Fruit fly (Drosophila melanogaster): ENCODE data around the gene CG2983.

The CG2983 gene

dm6 chr2L:2882968-2883702 lies 35.7 kb downstream of the CG2983 start (continued):
- TF ChIP-seq Pdp1 (GFP tag; optimal IDR thresholded peaks at IDR 0.05) (peak in 1 of 2 experiments; percentile 33), odd (GFP tag; optimal IDR thresholded peaks at IDR 0.05) (peak; percentile 46), CG10979 (tag; optimal IDR thresholded peaks at IDR 0.05) (peak; percentile 13), CG8944 (GFP tag; optimal IDR thresholded peaks at IDR 0.05) (no peak), chif (GFP tag; optimal IDR thresholded peaks at IDR 0.05) (peak in 1 of 2 experiments; percentile 4), pzg (GFP tag; optimal IDR thresholded peaks at IDR 0.05) (peak; percentile 42), Mrtf (GFP tag; IDR thresholded peaks at IDR 0.05) (0 out of 3 replicates have a peak, but pooled peaks have one; percentile 32), B-H2 (GFP tag; optimal IDR thresholded peaks at IDR 0.05) (peak; percentile 7), gem (tag; optimal IDR thresholded peaks at IDR 0.05) (peak; percentile 67), jigr1 (GFP tag; IDR thresholded peaks at IDR 0.05) (no peak), CG8290 (GFP tag; optimal IDR thresholded peaks at IDR 0.05) (peak; percentile 4), CG8290 (tag; optimal IDR thresholded peaks at IDR 0.05) (peak in 1 of 2 experiments; percentile 73), ems (GFP tag; optimal IDR thresholded peaks at IDR 0.05) (peak; percentile 28), CG3847 (GFP tag; IDR thresholded peaks at IDR 0.05) (peak; percentile 50), amos (GFP tag; IDR thresholded peaks at IDR 0.05; ENCODE audit: partially characterized antibody) (no peak; the same call in 1 of the 2 replicates), fd64A (GFP tag; optimal IDR thresholded peaks at IDR 0.05) (no peak), chn (GFP tag; optimal IDR thresholded peaks at IDR 0.05) (no peak), E2f1 (GFP tag; IDR thresholded peaks at IDR 0.05) (0 out of 2 replicates have a peak, but pooled peaks have one; percentile 7), CG10462 (GFP tag; optimal IDR thresholded peaks at IDR 0.05) (peak; percentile 78), aop (GFP tag; IDR thresholded peaks at IDR 0.05) (peak; percentile 16; the same call in 1 of the 2 replicates), CG42726 (GFP tag; IDR thresholded peaks at IDR 0.05; ENCODE audit: partially characterized antibody) (no peak), cad (GFP tag; optimal IDR thresholded peaks at IDR 0.05) (no peak), CG3065 (GFP tag; optimal IDR thresholded peaks at IDR 0.05) (no peak), Awh (GFP tag; IDR thresholded peaks at IDR 0.05) (peak; percentile 76), CG2199 (GFP tag; IDR thresholded peaks at IDR 0.05) (0 out of 3 replicates have a peak, but pooled peaks have one; percentile 69), pum (GFP tag; optimal IDR thresholded peaks at IDR 0.05) (peak; percentile 39), CG6683 (GFP tag; optimal IDR thresholded peaks at IDR 0.05) (peak; percentile 34), en (GFP tag; optimal IDR thresholded peaks at IDR 0.05) (peak; percentile 25), Myb (GFP tag; optimal IDR thresholded peaks at IDR 0.05) (peak; percentile 91), slp2 (GFP tag; optimal IDR thresholded peaks at IDR 0.05) (peak; percentile 5), CG17328 (GFP tag; IDR thresholded peaks at IDR 0.05) (no peak; the same call in 1 of the 2 replicates), CG9932 (GFP tag; IDR thresholded peaks at IDR 0.05) (peak; percentile 50), crc (GFP tag; optimal IDR thresholded peaks at IDR 0.05) (peak; percentile 8), kni (GFP tag; optimal IDR thresholded peaks at IDR 0.05) (peak; percentile 33), hth (optimal IDR thresholded peaks at IDR 0.05) (no peak), Sox100B (GFP tag; optimal IDR thresholded peaks at IDR 0.05) (peak; percentile 17), CG2875 (GFP tag; optimal IDR thresholded peaks at IDR 0.05) (peak; percentile 21), CG13775 (GFP tag; optimal IDR thresholded peaks at IDR 0.05) (peak; percentile 48), otp (GFP tag; IDR thresholded peaks at IDR 0.05) (peak; percentile 60; the same call in 1 of the 3 replicates), CG10209 (GFP tag; optimal IDR thresholded peaks at IDR 0.05) (peak; percentile 38), mirr (GFP tag; optimal IDR thresholded peaks at IDR 0.05) (peak; percentile 64), kay (GFP tag; optimal IDR thresholded peaks at IDR 0.05) (peak; percentile 46), CG18764 (GFP tag; optimal IDR thresholded peaks at IDR 0.05) (no peak), CG11093 (GFP tag; IDR thresholded peaks at IDR 0.05) (no peak), CG34376 (GFP tag; optimal IDR thresholded peaks at IDR 0.05) (peak; percentile 47), CG7357 (GFP tag; IDR thresholded peaks at IDR 0.05) (no peak), CG2678 (tag; optimal IDR thresholded peaks at IDR 0.05) (peak; percentile 61), CG6689 (GFP tag; IDR thresholded peaks at IDR 0.05) (peak; percentile 13; the same call in 1 of the 2 replicates), CG8765 (GFP tag; IDR thresholded peaks at IDR 0.05) (no peak), sob (GFP tag; IDR thresholded peaks at IDR 0.05) (peak; percentile 76)

Measured in whole organism, embryonic.